Worm (Caenorhabditis elegans): ENCODE measurements around the gene F16B4.7.

- TF ChIP-seq hmg-20 (GFP tag; IDR thresholded peaks at IDR 0.05), result no peak
- TF ChIP-seq snpc-4 (GFP tag; optimal IDR thresholded peaks at IDR 0.05), result no peak
- TF ChIP-seq snpc-4 (tag; optimal IDR thresholded peaks at IDR 0.05), result no peak
- no peak for TF ChIP-seq ztf-26 (tag; optimal IDR thresholded peaks at IDR 0.05)
- no peak for TF ChIP-seq nhr-90 (tag; optimal IDR thresholded peaks at IDR 0.05)
Observed at ce11 chrV:1631148-1631547, 45.6 kb downstream of the F16B4.7 start, which contains the start of gene Y46H3D.8.

Measured in whole organism, young adult.